Fruit fly (Drosophila melanogaster) whole organism, wandering third instar larva: ENCODE results near the gene Acp26Ab.

Experiments used
- Abd-B ChIP-seq: fragments of >200 bp; optimal IDR thresholded peaks from 2 replicates; lab custom pipeline; 2017; ENCODE audit warnings: missing biosample characterization, missing genetic modification characterization
- CG32264 ChIP-seq: fragments of 200-800 bp; sonication (Bioruptor generic); optimal IDR thresholded peaks from 2 replicates; lab custom pipeline; 2016; ENCODE audit warnings: missing biosample characterization, missing genetic modification characterization
- CrebA ChIP-seq: fragments of 200-800 bp; sonication (Bioruptor generic); optimal IDR thresholded peaks from 2 replicates; lab custom pipeline; 2016; ENCODE audit warnings: missing biosample characterization, mild to moderate bottlenecking, missing genetic modification characterization, borderline replicate concordance
- Dfd ChIP-seq: fragments of >200 bp; optimal IDR thresholded peaks from 2 replicates; lab custom pipeline; 2017; ENCODE audit warnings: missing biosample characterization, missing genetic modification characterization
- Dif ChIP-seq: fragments of 200-275, 200-300 bp; sonication (Bioruptor generic); optimal IDR thresholded peaks from 2 replicates; lab custom pipeline; 2018; ENCODE audit warnings: missing biosample characterization, missing genetic modification characterization; ENCODE audit not compliant: partially characterized antibody
- GATAd ChIP-seq: sonication (Bioruptor generic); optimal IDR thresholded peaks from 2 replicates; lab custom pipeline; 2016; ENCODE audit warnings: missing biosample characterization, missing genetic modification characterization
- Hr78 ChIP-seq: fragments of >200 bp; optimal IDR thresholded peaks from 2 replicates; lab custom pipeline; 2017; ENCODE audit warnings: missing biosample characterization, missing genetic modification characterization
- Hr83 ChIP-seq: fragments of 200-300 bp; sonication (Bioruptor generic); optimal IDR thresholded peaks from 2 replicates; lab custom pipeline; 2016; ENCODE audit warnings: missing biosample characterization, mild to moderate bottlenecking, missing genetic modification characterization, moderate library complexity; ENCODE audit not compliant: poor library complexity, severe bottlenecking
- Jra ChIP-seq: sonication (Bioruptor generic); optimal IDR thresholded peaks from 2 replicates; lab custom pipeline; 2016; ENCODE audit warnings: missing biosample characterization, missing genetic modification characterization
- Mio ChIP-seq: sonication (Bioruptor generic); optimal IDR thresholded peaks from 2 replicates; lab custom pipeline; 2016; ENCODE audit warnings: missing biosample characterization, missing genetic modification characterization
- Myc ChIP-seq: fragments of >200 bp; optimal IDR thresholded peaks from 2 replicates; lab custom pipeline; 2017
- N ChIP-seq: fragments of >200 bp; optimal IDR thresholded peaks from 2 replicates; lab custom pipeline; 2018; ENCODE audit warnings: missing biosample characterization, missing external identifiers, missing genetic modification characterization
- OdsH ChIP-seq: fragments of 200-800 bp; sonication (Bioruptor generic); optimal IDR thresholded peaks from 2 replicates; lab custom pipeline; 2016; ENCODE audit warnings: missing biosample characterization, mild to moderate bottlenecking, missing genetic modification characterization
- Vsx2 ChIP-seq: fragments of 200-300, 225-300 bp; sonication (Bioruptor generic); optimal IDR thresholded peaks from 2 replicates; lab custom pipeline; 2018; ENCODE audit warnings: missing biosample characterization, missing genetic modification characterization; ENCODE audit not compliant: partially characterized antibody
- brk ChIP-seq: fragments of 200-800 bp; sonication (Bioruptor generic); optimal IDR thresholded peaks from 2 replicates; lab custom pipeline; 2016; ENCODE audit warnings: missing biosample characterization, mild to moderate bottlenecking, missing genetic modification characterization
- dl ChIP-seq, 2 experiments: fragments of 175-275, 200-275 bp in 1 of 2; fragments of 200-275 bp in 1 of 2; sonication (Bioruptor generic); optimal IDR thresholded peaks; lab custom pipeline; 2018; ENCODE audit warnings: mild to moderate bottlenecking in 2 of 2, missing biosample characterization in 2 of 2, missing genetic modification characterization in 2 of 2, moderate library complexity in 2 of 2; ENCODE audit not compliant: partially characterized antibody in 2 of 2, insufficient read depth in 1 of 2
- dmrt93B ChIP-seq: fragments of 200-800 bp; sonication (Bioruptor generic); optimal IDR thresholded peaks from 2 replicates; lab custom pipeline; 2018; ENCODE audit warnings: missing biosample characterization, mild to moderate bottlenecking, missing genetic modification characterization
- dsf ChIP-seq: sonication (Bioruptor generic); optimal IDR thresholded peaks from 2 replicates; lab custom pipeline; 2016; ENCODE audit warnings: missing biosample characterization, missing genetic modification characterization, borderline replicate concordance
- foxo ChIP-seq, 2 experiments: fragments of 200-800 bp; sonication (Bioruptor generic); optimal IDR thresholded peaks; 2 replicates in 1 of 2; 3 replicates in 1 of 2; lab custom pipeline; 2016 to 2017; ENCODE audit warnings: missing biosample characterization in 2 of 2, missing genetic modification characterization in 2 of 2
- fru ChIP-seq: fragments of 200-800 bp; sonication (Bioruptor generic); optimal IDR thresholded peaks from 3 replicates; lab custom pipeline; 2016; ENCODE audit warnings: missing biosample characterization, mild to moderate bottlenecking, missing genetic modification characterization
- h ChIP-seq: fragments of 200-800 bp; sonication (Bioruptor generic); optimal IDR thresholded peaks from 3 replicates; lab custom pipeline; 2016; ENCODE audit warnings: missing biosample characterization, mild to moderate bottlenecking, missing genetic modification characterization
- lola ChIP-seq: fragments of >200 bp; optimal IDR thresholded peaks from 2 replicates; lab custom pipeline; 2017; ENCODE audit warnings: missing biosample characterization, missing genetic modification characterization
- psq ChIP-seq: fragments of 200-800 bp; sonication (Bioruptor generic); optimal IDR thresholded peaks from 3 replicates; lab custom pipeline; 2017; ENCODE audit warnings: missing biosample characterization, mild to moderate bottlenecking, missing genetic modification characterization, moderate library complexity
- sv ChIP-seq: fragments of 200-800 bp; sonication (Bioruptor generic); optimal IDR thresholded peaks from 3 replicates; lab custom pipeline; 2016; ENCODE audit warnings: missing biosample characterization, missing genetic modification characterization
- tai ChIP-seq: sonication (Bioruptor generic); optimal IDR thresholded peaks from 2 replicates; lab custom pipeline; 2016; ENCODE audit warnings: missing biosample characterization, missing genetic modification characterization
- woc ChIP-seq: sonication (Bioruptor generic); optimal IDR thresholded peaks from 2 replicates; lab custom pipeline; 2016; ENCODE audit warnings: missing biosample characterization, mild to moderate bottlenecking, missing genetic modification characterization

Acp26Ab gene

dm6 chr2L:5870838-5871702, 21.6 kb downstream of the Acp26Ab start:
- TF ChIP-seq CrebA (GFP tag; lab: Kevin White, UChicago) (no peak), psq (no peak), h (GFP tag; lab: Kevin White, UChicago) (no peak), woc (GFP tag; lab: Kevin White, UChicago) (no peak), sv (no peak), Dfd (no peak), Dif (GFP tag; lab: Kevin White, UChicago) (no peak), Abd-B (no peak), tai (no peak), foxo (GFP tag; optimal IDR thresholded peaks at IDR 0.05; lab: Kevin White, UChicago) (no peak), GATAd (no peak), Vsx2 (GFP tag; lab: Kevin White, UChicago) (no peak), fru (GFP tag; lab: Kevin White, UChicago) (no peak), brk (no peak), Hr83 (GFP tag; lab: Kevin White, UChicago) (no peak), N (GFP tag; lab: Kevin White, UChicago) (no peak), OdsH (GFP tag; lab: Kevin White, UChicago) (no peak), Hr78 (no peak), Myc (no peak)

dm6 chr2L:5866791-5867190, 25.9 kb downstream of the Acp26Ab start:
- no peak for TF ChIP-seq dsf (GFP tag; lab: Kevin White, UChicago)
- no peak for TF ChIP-seq Jra (GFP tag; lab: Kevin White, UChicago)
- no peak for TF ChIP-seq woc (GFP tag; lab: Kevin White, UChicago)
- TF ChIP-seq dmrt93B (GFP tag; lab: Kevin White, UChicago): no peak
- no peak for TF ChIP-seq foxo (GFP tag; optimal IDR thresholded peaks at IDR 0.05; lab: Kevin White, UChicago)
- no peak for TF ChIP-seq h (GFP tag; lab: Kevin White, UChicago)
- no peak for TF ChIP-seq CG32264
- no peak for TF ChIP-seq GATAd
- no peak for TF ChIP-seq tai
- no peak for TF ChIP-seq CrebA (GFP tag; lab: Kevin White, UChicago)
- no peak for TF ChIP-seq lola (GFP tag; lab: Kevin White, UChicago)

dm6 chr2L:5856786-5857185, 35.9 kb downstream of the Acp26Ab start:
- no peak for TF ChIP-seq woc (GFP tag; lab: Kevin White, UChicago)
- no peak for TF ChIP-seq brk
- no peak for TF ChIP-seq N (GFP tag; lab: Kevin White, UChicago)
- TF ChIP-seq Mio (GFP tag; lab: Kevin White, UChicago): no peak
- no peak for TF ChIP-seq foxo (GFP tag; optimal IDR thresholded peaks at IDR 0.05; lab: Kevin White, UChicago)
- TF ChIP-seq dl (GFP tag; optimal IDR thresholded peaks at IDR 0.05; lab: Kevin White, UChicago; ENCODE audit: insufficient read depth in 1 of 2, partially characterized antibody in 2 of 2): no peak
- TF ChIP-seq Abd-B: no peak
- no peak for TF ChIP-seq CrebA (GFP tag; lab: Kevin White, UChicago)
- TF ChIP-seq lola (GFP tag; lab: Kevin White, UChicago): no peak
